Fruit fly (Drosophila melanogaster): ENCODE measurements around the gene CG17896.

Gene CG17896

dm6 chrX:523179-523851 is 30.0 kb upstream of the CG17896 start, which contains the start of gene elav (continued):
- TF ChIP-seq CG12769 (tag; optimal IDR thresholded peaks at IDR 0.05) (peak; percentile 98), E2f2 (GFP tag; IDR thresholded peaks at IDR 0.05) (peak; percentile 87), NfI (GFP tag; optimal IDR thresholded peaks at IDR 0.05) (peak; percentile 99), ara (GFP tag; IDR thresholded peaks at IDR 0.05) (peak; percentile 97), ken (GFP tag; IDR thresholded peaks at IDR 0.05) (peak; percentile 97), CG7745 (tag; optimal IDR thresholded peaks at IDR 0.05) (peak; percentile 86), CG11456 (GFP tag; IDR thresholded peaks at IDR 0.05) (peak; percentile 98), Mad (GFP tag; optimal IDR thresholded peaks at IDR 0.05) (peak; percentile 98), BEAF-32 (GFP tag; optimal IDR thresholded peaks at IDR 0.05) (peak; percentile 35), Dll (GFP tag; IDR thresholded peaks at IDR 0.05; ENCODE audit: partially characterized antibody) (0 out of 4 replicates have a peak, but pooled peaks have one; percentile 23), sens (GFP tag) (peak; percentile 100), Asciz (GFP tag; optimal IDR thresholded peaks at IDR 0.05) (peak; percentile 97), ro (GFP tag; IDR thresholded peaks at IDR 0.05) (peak; percentile 96), Neu2 (GFP tag; optimal IDR thresholded peaks at IDR 0.05; ENCODE audit: borderline replicate concordance) (peak; percentile 79), exex (tag; optimal IDR thresholded peaks at IDR 0.05) (peak; percentile 95), kah (GFP tag; optimal IDR thresholded peaks at IDR 0.05) (peak; percentile 95), klu (GFP tag; IDR thresholded peaks at IDR 0.05) (peak; percentile 97), cad (GFP tag; optimal IDR thresholded peaks at IDR 0.05) (peak; percentile 12), CG1024 (GFP tag; IDR thresholded peaks at IDR 0.05) (peak; percentile 90), ac (GFP tag; optimal IDR thresholded peaks at IDR 0.05) (peak; percentile 98), CG15696 (tag; optimal IDR thresholded peaks at IDR 0.05) (peak; percentile 99), Mes4 (GFP tag; optimal IDR thresholded peaks at IDR 0.05) (peak; percentile 94), esg (GFP tag; conservative IDR thresholded peaks at IDR 0.05) (peak; percentile 98), pita (GFP tag; optimal IDR thresholded peaks at IDR 0.05) (no peak), CG4730 (GFP tag; IDR thresholded peaks at IDR 0.05) (peak; percentile 97), gcm (GFP tag; optimal IDR thresholded peaks at IDR 0.05) (peak; percentile 99), nerfin-1 (tag; optimal IDR thresholded peaks at IDR 0.05) (peak; percentile 98), CG14050 (GFP tag; IDR thresholded peaks at IDR 0.05) (peak; percentile 97), CG11247 (GFP tag; IDR thresholded peaks at IDR 0.05) (peak; percentile 98), Side (GFP tag; optimal IDR thresholded peaks at IDR 0.05) (peak; percentile 97), unpg (GFP tag; optimal IDR thresholded peaks at IDR 0.05) (peak; percentile 98), wor (GFP tag; IDR thresholded peaks at IDR 0.05) (peak; percentile 97), CG1602 (GFP tag; optimal IDR thresholded peaks at IDR 0.05) (peak; percentile 98), CG6765 (GFP tag; optimal IDR thresholded peaks at IDR 0.05) (peak; percentile 98), CG12659 (GFP tag; optimal IDR thresholded peaks at IDR 0.05) (peak; percentile 99), CHES-1-like (GFP tag; optimal IDR thresholded peaks at IDR 0.05) (peak; percentile 95), Usf (GFP tag; optimal IDR thresholded peaks at IDR 0.05) (peak; percentile 98), CG13424 (tag; optimal IDR thresholded peaks at IDR 0.05) (peak; percentile 99), H15 (GFP tag; IDR thresholded peaks at IDR 0.05) (peak; percentile 97), CG2129 (GFP tag; IDR thresholded peaks at IDR 0.05; ENCODE audit: partially characterized antibody) (no peak), lov (optimal IDR thresholded peaks at IDR 0.05) (no peak), lov (GFP tag; IDR thresholded peaks at IDR 0.05) (peak; percentile 95), Sin3A (optimal IDR thresholded peaks at IDR 0.05) (no peak), pros (GFP tag; optimal IDR thresholded peaks at IDR 0.05) (peak; percentile 97), fd3F (GFP tag; optimal IDR thresholded peaks at IDR 0.05) (peak; percentile 97), CG8944 (GFP tag; optimal IDR thresholded peaks at IDR 0.05) (peak; percentile 96), Lpt (GFP tag; optimal IDR thresholded peaks at IDR 0.05) (no peak), CG7556 (GFP tag; optimal IDR thresholded peaks at IDR 0.05) (peak; percentile 99), kni (GFP tag; optimal IDR thresholded peaks at IDR 0.05) (peak; percentile 99), CG13775 (GFP tag; optimal IDR thresholded peaks at IDR 0.05) (peak; percentile 99)

Data from whole organism, embryonic.